Worm (Caenorhabditis elegans) whole organism, L1 larva: ENCODE results near the gene fip-4.

Experiments
- C04F5.9 ChIP-seq: sonication (generic microtip); optimal IDR thresholded peaks from 2 replicates; lab custom pipeline; 2016; ENCODE audit warnings: missing genetic modification characterization, missing compliant biosample characterization
- Y116A8C.19 ChIP-seq: sonication (generic microtip); optimal IDR thresholded peaks from 2 replicates; lab custom pipeline; 2016; ENCODE audit warnings: missing compliant biosample characterization, missing genetic modification characterization, borderline replicate concordance
- alr-1 ChIP-seq: fragments of 200-800 bp; sonication (Bioruptor generic); optimal IDR thresholded peaks from 2 replicates; lab custom pipeline; 2018; ENCODE audit warnings: borderline replicate concordance, mild to moderate bottlenecking, missing genetic modification characterization, missing compliant biosample characterization
- aly-2 ChIP-seq: fragments of 150-350 bp; optimal IDR thresholded peaks from 2 replicates; lab custom pipeline; 2014; ENCODE audit warnings: missing biosample characterization, missing genetic modification characterization
- ama-1 ChIP-seq: fragments of 150-350 bp; optimal IDR thresholded peaks from 2 replicates; lab custom pipeline; 2014
- blmp-1 ChIP-seq: fragments of 150-350 bp; optimal IDR thresholded peaks from 2 replicates; lab custom pipeline; 2014; ENCODE audit warnings: missing biosample characterization, missing genetic modification characterization
- ceh-8 ChIP-seq: fragments of 200-800 bp; sonication (Bioruptor generic); optimal IDR thresholded peaks from 2 replicates; lab custom pipeline; 2018; ENCODE audit warnings: mild to moderate bottlenecking, missing genetic modification characterization, moderate library complexity, missing compliant biosample characterization
- ces-1 ChIP-seq: fragments of 150-350 bp; optimal IDR thresholded peaks from 2 replicates; lab custom pipeline; 2014; ENCODE audit warnings: missing biosample characterization, missing genetic modification reagents, missing genetic modification characterization
- dpl-1 ChIP-seq, 3 experiments: fragments of 150-350 bp in 2 of 3; sonication (generic microtip) in 1 of 3; optimal IDR thresholded peaks; 2 replicates each; lab custom pipeline; 2014 to 2017; ENCODE audit warnings: missing biosample characterization in 3 of 3, missing genetic modification characterization in 3 of 3, missing genetic modification reagents in 3 of 3
- dsc-1 ChIP-seq: sonication (generic microtip); optimal IDR thresholded peaks from 2 replicates; lab custom pipeline; 2016; ENCODE audit warnings: mild to moderate bottlenecking, missing genetic modification characterization, missing compliant biosample characterization
- efl-3 ChIP-seq: fragments of 200-800 bp; sonication (Bioruptor generic); optimal IDR thresholded peaks from 2 replicates; lab custom pipeline; 2018; ENCODE audit warnings: mild to moderate bottlenecking, missing genetic modification characterization, missing compliant biosample characterization
- egl-13 ChIP-seq: sonication (generic microtip); optimal IDR thresholded peaks from 2 replicates; lab custom pipeline; 2016; ENCODE audit warnings: missing genotype, missing genetic modification reagents, missing genetic modification characterization, missing compliant biosample characterization
- egl-27 ChIP-seq, 2 experiments: fragments of 150-350 bp in 1 of 2; sonication (generic microtip); optimal IDR thresholded peaks; 3 replicates each; lab custom pipeline; 2017 to 2018; ENCODE audit warnings: missing biosample characterization in 2 of 2, missing genetic modification characterization in 2 of 2, missing genetic modification reagents in 2 of 2
- elt-2 ChIP-seq: sonication (generic microtip); optimal IDR thresholded peaks from 2 replicates; lab custom pipeline; 2016; ENCODE audit warnings: missing genetic modification characterization, mild to moderate bottlenecking, inconsistent platforms, missing compliant biosample characterization, missing genetic modification reagents
- elt-3 ChIP-seq, 6 experiments: fragments of 150-350 bp in 1 of 6; sonication (generic microtip); optimal IDR thresholded peaks; 2 replicates each; lab custom pipeline; 2017 to 2018; ENCODE audit warnings: missing biosample characterization in 6 of 6, missing genetic modification characterization in 6 of 6, inconsistent platforms in 1 of 6
- fkh-10 ChIP-seq: sonication (generic microtip); optimal IDR thresholded peaks from 2 replicates; lab custom pipeline; 2017; ENCODE audit warnings: missing biosample characterization, missing genetic modification reagents, missing genetic modification characterization
- fkh-4 ChIP-seq: sonication (generic microtip); optimal IDR thresholded peaks from 2 replicates; lab custom pipeline; 2016; ENCODE audit warnings: missing compliant biosample characterization, missing genetic modification characterization, borderline replicate concordance
- grh-1 ChIP-seq: fragments of 200-800 bp; sonication (Bioruptor generic); IDR thresholded peaks from 2 replicates; pipeline ENCODE4 v1.3.6; 2022; ENCODE audit warnings: missing genetic modification reagents, missing genetic modification characterization, missing compliant biosample characterization
- hlh-4 ChIP-seq: sonication (generic microtip); optimal IDR thresholded peaks from 2 replicates; lab custom pipeline; 2016; ENCODE audit warnings: mild to moderate bottlenecking, missing genetic modification characterization, missing compliant biosample characterization
- isw-1 ChIP-seq: fragments of 200-800 bp; sonication (Bioruptor generic); IDR thresholded peaks from 2 replicates; pipeline ENCODE4 v1.3.6; 2022; ENCODE audit warnings: missing genetic modification characterization, missing compliant biosample characterization
- jun-1 ChIP-seq: fragments of 150-350 bp; optimal IDR thresholded peaks from 2 replicates; lab custom pipeline; 2014; ENCODE audit warnings: missing biosample characterization, missing genetic modification reagents, missing genetic modification characterization
- lin-14 ChIP-seq: fragments of 200-800 bp; sonication (Bioruptor generic); optimal IDR thresholded peaks from 2 replicates; lab custom pipeline; 2018; ENCODE audit warnings: mild to moderate bottlenecking, missing genetic modification characterization, moderate library complexity, missing compliant biosample characterization
- lin-35 ChIP-seq, 2 experiments: fragments of 150-350 bp; optimal IDR thresholded peaks; 2 replicates each; lab custom pipeline; 2014; ENCODE audit warnings: missing biosample characterization in 2 of 2, missing genetic modification characterization in 2 of 2, missing genetic modification reagents in 2 of 2
- mdl-1 ChIP-seq, 2 experiments: fragments of 150-350 bp; optimal IDR thresholded peaks; 2 replicates each; lab custom pipeline; 2014 to 2017; ENCODE audit warnings: missing biosample characterization in 2 of 2, missing genetic modification characterization in 2 of 2, inconsistent platforms in 1 of 2
- mep-1 ChIP-seq: fragments of 150-350 bp; optimal IDR thresholded peaks from 2 replicates; lab custom pipeline; 2014; ENCODE audit warnings: missing biosample characterization, missing genetic modification characterization
- nhr-11 ChIP-seq: fragments of 150-350 bp; optimal IDR thresholded peaks from 2 replicates; lab custom pipeline; 2014; ENCODE audit warnings: missing biosample characterization, missing genetic modification characterization
- nhr-20 ChIP-seq: sonication (generic microtip); optimal IDR thresholded peaks from 2 replicates; lab custom pipeline; 2016; ENCODE audit warnings: mild to moderate bottlenecking, missing genetic modification characterization, missing compliant biosample characterization
- nhr-28 ChIP-seq: fragments of 150-350 bp; optimal IDR thresholded peaks from 2 replicates; lab custom pipeline; 2014; ENCODE audit warnings: missing biosample characterization, missing genetic modification characterization
- nhr-47 ChIP-seq: sonication (generic microtip); optimal IDR thresholded peaks from 2 replicates; lab custom pipeline; 2016; ENCODE audit warnings: mild to moderate bottlenecking, missing genetic modification characterization, moderate library complexity, missing compliant biosample characterization
- nhr-71 ChIP-seq: sonication (generic microtip); optimal IDR thresholded peaks from 2 replicates; lab custom pipeline; 2016; ENCODE audit warnings: mild to moderate bottlenecking, missing genetic modification characterization, moderate library complexity, missing compliant biosample characterization
- nhr-77 ChIP-seq: fragments of 150-350 bp; optimal IDR thresholded peaks from 2 replicates; lab custom pipeline; 2014; ENCODE audit warnings: missing biosample characterization, missing genetic modification characterization
- nhr-84 ChIP-seq: sonication (generic microtip); optimal IDR thresholded peaks from 2 replicates; lab custom pipeline; 2017; ENCODE audit warnings: missing biosample characterization, missing genetic modification characterization
- nhr-85 ChIP-seq: sonication (generic microtip); peaks from one replicate; lab custom pipeline; 2016; ENCODE audit warnings: missing genetic modification characterization, inconsistent platforms, missing compliant biosample characterization
- nhr-90 ChIP-seq: sonication (generic microtip); optimal IDR thresholded peaks from 2 replicates; lab custom pipeline; 2016; ENCODE audit warnings: mild to moderate bottlenecking, missing genetic modification characterization, missing compliant biosample characterization; ENCODE audit not compliant: poor library complexity
- pag-3 ChIP-seq: sonication (generic microtip); optimal IDR thresholded peaks from 2 replicates; lab custom pipeline; 2017; ENCODE audit warnings: missing genetic modification characterization, mild to moderate bottlenecking, missing compliant biosample characterization, antibody characterized with exemption, borderline replicate concordance; ENCODE audit not compliant: insufficient read depth
- pax-3 ChIP-seq: fragments of 200-800 bp; sonication (Bioruptor generic); optimal IDR thresholded peaks from 2 replicates; lab custom pipeline; 2018; ENCODE audit warnings: mild to moderate bottlenecking, missing genetic modification characterization, moderate library complexity, missing compliant biosample characterization
- pqm-1 ChIP-seq: sonication (generic microtip); optimal IDR thresholded peaks from 3 replicates; lab custom pipeline; 2017; ENCODE audit warnings: missing biosample characterization, missing genetic modification characterization
- snu-23 ChIP-seq: sonication (generic microtip); optimal IDR thresholded peaks from 2 replicates; lab custom pipeline; 2016; ENCODE audit warnings: missing genetic modification characterization, missing compliant biosample characterization
- swsn-7 ChIP-seq: sonication (generic microtip); optimal IDR thresholded peaks from 2 replicates; lab custom pipeline; 2016; ENCODE audit warnings: missing genetic modification characterization, missing compliant biosample characterization
- tlp-1 ChIP-seq: fragments of 150-350 bp; optimal IDR thresholded peaks from 2 replicates; lab custom pipeline; 2014; ENCODE audit warnings: missing biosample characterization, missing genetic modification characterization
- unc-130 ChIP-seq: fragments of 150-350 bp; optimal IDR thresholded peaks from 2 replicates; lab custom pipeline; 2017; ENCODE audit warnings: missing biosample characterization, missing genetic modification characterization, inconsistent platforms
- unc-62 ChIP-seq: fragments of 150-350 bp; optimal IDR thresholded peaks from 2 replicates; lab custom pipeline; 2014; ENCODE audit warnings: missing biosample characterization, missing genetic modification reagents, missing genetic modification characterization
- xbp-1 ChIP-seq: sonication (generic microtip); optimal IDR thresholded peaks from 2 replicates; lab custom pipeline; 2016; ENCODE audit warnings: missing genetic modification characterization, missing compliant biosample characterization
- zag-1 ChIP-seq: fragments of 150-350 bp; optimal IDR thresholded peaks from 2 replicates; lab custom pipeline; 2014; ENCODE audit warnings: missing biosample characterization, missing genetic modification characterization
- ztf-11 ChIP-seq, 2 experiments: sonication (generic microtip); optimal IDR thresholded peaks; 2 replicates each; lab custom pipeline; 2016 to 2017; ENCODE audit warnings: missing genetic modification characterization in 2 of 2, missing biosample characterization in 1 of 2, missing compliant biosample characterization in 1 of 2

The fip-4 gene

DNA sequence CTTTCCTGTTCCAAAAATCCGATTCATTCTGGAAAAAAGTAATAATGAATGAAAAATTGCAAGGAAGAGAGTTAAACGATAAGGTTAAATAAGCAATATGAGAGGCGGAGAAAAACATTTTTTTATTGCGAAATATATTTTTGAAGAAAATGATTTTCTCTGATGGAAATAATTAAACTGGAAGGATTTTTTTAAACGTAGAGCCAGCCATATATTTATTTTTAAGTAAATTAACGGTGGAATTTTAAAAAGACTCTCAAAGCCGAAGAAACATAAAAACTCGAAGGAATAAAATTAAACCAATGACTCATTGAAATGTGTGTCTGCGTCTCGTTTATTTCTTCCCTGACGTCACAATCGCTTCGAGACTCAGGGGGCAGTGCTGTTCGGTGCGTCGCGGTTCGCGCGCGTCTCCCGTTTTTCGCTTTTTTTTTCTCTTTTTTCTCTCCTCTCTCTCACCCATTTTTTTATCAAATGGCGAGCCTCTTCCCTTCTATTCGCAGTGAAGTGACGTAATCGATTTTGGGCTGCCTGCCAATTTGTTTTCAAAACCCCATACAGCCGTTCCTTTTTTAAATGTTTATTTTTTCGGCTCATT lies 4.9 kb downstream of the fip-4 start, which contains the start of gene vps-60 (continued):
- TF ChIP-seq efl-3 (no peak), tlp-1 (no peak), ces-1 (GFP tag; lab: Kevin White, UChicago) (no peak), dpl-1 (GFP tag; optimal IDR thresholded peaks at IDR 0.05; lab: Kevin White, UChicago) (peak; percentile 73 to 82 (median 81)), egl-27 (tag; optimal IDR thresholded peaks at IDR 0.05; lab: Kevin White, UChicago) (peak; percentile 52 to 57)

DNA sequence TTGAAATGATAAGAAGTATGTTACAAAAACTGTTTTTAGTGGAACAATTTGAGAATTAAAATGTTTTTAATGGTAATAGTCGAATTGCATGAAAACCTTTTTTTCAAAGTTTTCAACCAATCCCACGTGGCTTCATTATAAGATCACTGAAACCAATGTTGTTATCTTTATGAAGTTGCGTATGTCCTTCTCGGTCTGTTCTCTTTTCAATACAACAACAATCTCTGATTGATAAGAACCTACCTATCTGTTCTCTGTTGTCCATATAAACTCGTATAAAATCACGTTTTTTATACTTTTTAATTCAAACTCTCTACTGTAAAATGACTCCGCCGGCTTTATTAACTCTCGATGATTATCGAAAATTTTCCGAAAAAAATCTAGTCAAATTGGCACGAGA lies 7.8 kb downstream of the fip-4 start, which contains the start of gene F41E6.5:
Gene F41E6.5, plus strand, starts transcription at position 209 of the 400 bp plus-strand sequence.
- TF ChIP-seq nhr-90 (no peak), tlp-1 (no peak), nhr-47 (tag; lab: Kevin White, UChicago) (no peak), hlh-4 (tag; lab: Kevin White, UChicago) (no peak), fkh-10 (no peak), dsc-1 (tag; lab: Kevin White, UChicago) (no peak), pag-3 (tag; lab: Kevin White, UChicago) (no peak), unc-62 (GFP tag; lab: Kevin White, UChicago) (no peak), mep-1 (tag; lab: Kevin White, UChicago) (no peak), nhr-71 (tag; lab: Kevin White, UChicago) (peak; percentile 2), isw-1 (GFP tag; lab: Robert Waterston, UW) (no peak), alr-1 (tag; lab: Kevin White, UChicago) (no peak), ama-1 (lab: Kevin White, UChicago) (no peak), mdl-1 (tag; optimal IDR thresholded peaks at IDR 0.05; lab: Kevin White, UChicago) (peak in 1 of 2 experiments; percentile 4), egl-13 (no peak), egl-27 (tag; optimal IDR thresholded peaks at IDR 0.05; lab: Kevin White, UChicago) (no peak), grh-1 (GFP tag; lab: Robert Waterston, UW) (no peak), lin-35 (GFP tag; optimal IDR thresholded peaks at IDR 0.05; lab: Kevin White, UChicago) (peak in 1 of 2 experiments; percentile 26), nhr-11 (no peak), pqm-1 (tag; lab: Kevin White, UChicago) (no peak), nhr-84 (no peak), blmp-1 (tag; lab: Kevin White, UChicago) (peak; percentile 23), dpl-1 (GFP tag; optimal IDR thresholded peaks at IDR 0.05; lab: Kevin White, UChicago) (no peak), aly-2 (tag; lab: Kevin White, UChicago) (no peak), jun-1 (tag; lab: Kevin White, UChicago) (no peak), unc-130 (tag; lab: Kevin White, UChicago) (no peak), ztf-11 (tag; optimal IDR thresholded peaks at IDR 0.05; lab: Kevin White, UChicago) (no peak), nhr-77 (tag; lab: Kevin White, UChicago) (no peak), snu-23 (no peak), elt-3 (tag; optimal IDR thresholded peaks at IDR 0.05; lab: Kevin White, UChicago) (peak in 3 of 6 experiments; percentile 12 to 91 (median 24)), swsn-7 (tag; lab: Kevin White, UChicago) (no peak), Y116A8C.19 (tag; lab: Kevin White, UChicago) (no peak), C04F5.9 (tag; lab: Kevin White, UChicago) (no peak), nhr-85 (tag; lab: Kevin White, UChicago) (peak; percentile 66), nhr-20 (tag; lab: Kevin White, UChicago) (no peak), xbp-1 (tag; lab: Kevin White, UChicago) (no peak), lin-14 (GFP tag; lab: Kevin White, UChicago) (peak; percentile 8), fkh-4 (no peak), elt-2 (peak; percentile 41), ceh-8 (GFP tag; lab: Kevin White, UChicago) (no peak), pax-3 (no peak), zag-1 (tag; lab: Kevin White, UChicago) (no peak), nhr-28 (tag; lab: Kevin White, UChicago) (no peak)
